Fruit fly (Drosophila melanogaster) whole organism, wandering third instar larva: ENCODE data around the gene CG8671.

Source experiments
- Abd-B ChIP-seq: fragments of >200 bp; optimal IDR thresholded peaks from 2 replicates; lab custom pipeline; 2017; ENCODE audit warnings: missing biosample characterization, missing genetic modification characterization
- CG32264 ChIP-seq: fragments of 200-800 bp; sonication (Bioruptor generic); optimal IDR thresholded peaks from 2 replicates; lab custom pipeline; 2016; ENCODE audit warnings: missing biosample characterization, missing genetic modification characterization
- CG9705 ChIP-seq: fragments of 200-800 bp; sonication (Bioruptor generic); optimal IDR thresholded peaks from 2 replicates; lab custom pipeline; 2018; ENCODE audit warnings: missing biosample characterization, mild to moderate bottlenecking, missing genetic modification characterization
- CrebA ChIP-seq: fragments of 200-800 bp; sonication (Bioruptor generic); optimal IDR thresholded peaks from 2 replicates; lab custom pipeline; 2016; ENCODE audit warnings: missing biosample characterization, mild to moderate bottlenecking, missing genetic modification characterization, borderline replicate concordance
- Dfd ChIP-seq: fragments of >200 bp; optimal IDR thresholded peaks from 2 replicates; lab custom pipeline; 2017; ENCODE audit warnings: missing biosample characterization, missing genetic modification characterization
- Dif ChIP-seq: fragments of 200-275, 200-300 bp; sonication (Bioruptor generic); optimal IDR thresholded peaks from 2 replicates; lab custom pipeline; 2018; ENCODE audit warnings: missing biosample characterization, missing genetic modification characterization; ENCODE audit not compliant: partially characterized antibody
- GATAd ChIP-seq: sonication (Bioruptor generic); optimal IDR thresholded peaks from 2 replicates; lab custom pipeline; 2016; ENCODE audit warnings: missing biosample characterization, missing genetic modification characterization
- Hr78 ChIP-seq: fragments of >200 bp; optimal IDR thresholded peaks from 2 replicates; lab custom pipeline; 2017; ENCODE audit warnings: missing biosample characterization, missing genetic modification characterization
- Hr83 ChIP-seq: fragments of 200-300 bp; sonication (Bioruptor generic); optimal IDR thresholded peaks from 2 replicates; lab custom pipeline; 2016; ENCODE audit warnings: missing biosample characterization, mild to moderate bottlenecking, missing genetic modification characterization, moderate library complexity; ENCODE audit not compliant: poor library complexity, severe bottlenecking
- Jra ChIP-seq: sonication (Bioruptor generic); optimal IDR thresholded peaks from 2 replicates; lab custom pipeline; 2016; ENCODE audit warnings: missing biosample characterization, missing genetic modification characterization
- Mio ChIP-seq: sonication (Bioruptor generic); optimal IDR thresholded peaks from 2 replicates; lab custom pipeline; 2016; ENCODE audit warnings: missing biosample characterization, missing genetic modification characterization
- Myc ChIP-seq: fragments of >200 bp; optimal IDR thresholded peaks from 2 replicates; lab custom pipeline; 2017
- N ChIP-seq: fragments of >200 bp; optimal IDR thresholded peaks from 2 replicates; lab custom pipeline; 2018; ENCODE audit warnings: missing biosample characterization, missing external identifiers, missing genetic modification characterization
- Rel ChIP-seq, 2 experiments: fragments of 200-800 bp; sonication (Bioruptor generic) in 1 of 2; optimal IDR thresholded peaks; 2 replicates in 1 of 2; 3 replicates in 1 of 2; lab custom pipeline; 2016 to 2019; ENCODE audit warnings: mild to moderate bottlenecking in 2 of 2, missing biosample characterization in 2 of 2, missing genetic modification characterization in 2 of 2, moderate library complexity in 1 of 2
- Sp1 ChIP-seq: fragments of 200-800 bp; sonication (Bioruptor generic); optimal IDR thresholded peaks from 3 replicates; lab custom pipeline; 2019; ENCODE audit warnings: missing biosample characterization, mild to moderate bottlenecking, missing genetic modification characterization, moderate library complexity
- Vsx2 ChIP-seq: fragments of 200-300, 225-300 bp; sonication (Bioruptor generic); optimal IDR thresholded peaks from 2 replicates; lab custom pipeline; 2018; ENCODE audit warnings: missing biosample characterization, missing genetic modification characterization; ENCODE audit not compliant: partially characterized antibody
- brk ChIP-seq: fragments of 200-800 bp; sonication (Bioruptor generic); optimal IDR thresholded peaks from 2 replicates; lab custom pipeline; 2016; ENCODE audit warnings: missing biosample characterization, mild to moderate bottlenecking, missing genetic modification characterization
- dl ChIP-seq, 2 experiments: fragments of 175-275, 200-275 bp in 1 of 2; fragments of 200-275 bp in 1 of 2; sonication (Bioruptor generic); optimal IDR thresholded peaks; lab custom pipeline; 2018; ENCODE audit warnings: mild to moderate bottlenecking in 2 of 2, missing biosample characterization in 2 of 2, missing genetic modification characterization in 2 of 2, moderate library complexity in 2 of 2; ENCODE audit not compliant: partially characterized antibody in 2 of 2, insufficient read depth in 1 of 2
- dmrt93B ChIP-seq: fragments of 200-800 bp; sonication (Bioruptor generic); optimal IDR thresholded peaks from 2 replicates; lab custom pipeline; 2018; ENCODE audit warnings: missing biosample characterization, mild to moderate bottlenecking, missing genetic modification characterization
- dsf ChIP-seq: sonication (Bioruptor generic); optimal IDR thresholded peaks from 2 replicates; lab custom pipeline; 2016; ENCODE audit warnings: missing biosample characterization, missing genetic modification characterization, borderline replicate concordance
- foxo ChIP-seq, 2 experiments: fragments of 200-800 bp; sonication (Bioruptor generic); optimal IDR thresholded peaks; 2 replicates in 1 of 2; 3 replicates in 1 of 2; lab custom pipeline; 2016 to 2017; ENCODE audit warnings: missing biosample characterization in 2 of 2, missing genetic modification characterization in 2 of 2
- fru ChIP-seq: fragments of 200-800 bp; sonication (Bioruptor generic); optimal IDR thresholded peaks from 3 replicates; lab custom pipeline; 2016; ENCODE audit warnings: missing biosample characterization, mild to moderate bottlenecking, missing genetic modification characterization
- jim ChIP-seq: fragments of 175-275, 200-325 bp; sonication (Bioruptor generic); optimal IDR thresholded peaks from 2 replicates; lab custom pipeline; 2016; ENCODE audit warnings: missing biosample characterization, mild to moderate bottlenecking, missing genetic modification characterization
- psq ChIP-seq: fragments of 200-800 bp; sonication (Bioruptor generic); optimal IDR thresholded peaks from 3 replicates; lab custom pipeline; 2017; ENCODE audit warnings: missing biosample characterization, mild to moderate bottlenecking, missing genetic modification characterization, moderate library complexity
- rgr ChIP-seq: fragments of 200-800 bp; sonication (Bioruptor generic); optimal IDR thresholded peaks from 3 replicates; lab custom pipeline; 2016; ENCODE audit warnings: missing biosample characterization, mild to moderate bottlenecking, missing genetic modification characterization
- sage ChIP-seq: fragments of 200-800 bp; sonication (Bioruptor generic); optimal IDR thresholded peaks from 2 replicates; lab custom pipeline; 2016; ENCODE audit warnings: missing biosample characterization, mild to moderate bottlenecking, missing genetic modification characterization
- sv ChIP-seq: fragments of 200-800 bp; sonication (Bioruptor generic); optimal IDR thresholded peaks from 3 replicates; lab custom pipeline; 2016; ENCODE audit warnings: missing biosample characterization, missing genetic modification characterization
- tai ChIP-seq: sonication (Bioruptor generic); optimal IDR thresholded peaks from 2 replicates; lab custom pipeline; 2016; ENCODE audit warnings: missing biosample characterization, missing genetic modification characterization
- usp ChIP-seq: fragments of >200 bp; optimal IDR thresholded peaks from 2 replicates; lab custom pipeline; 2017; ENCODE audit warnings: missing biosample characterization, missing genetic modification characterization

CG8671 gene

dm6 chr2L:21233430-21233829 lies 29.3 kb upstream of the CG8671 start:
- no peak for TF ChIP-seq usp (GFP tag; lab: Kevin White, UChicago)
- TF ChIP-seq Myc, result no peak
- no peak for TF ChIP-seq Rel (GFP tag; optimal IDR thresholded peaks at IDR 0.05; lab: Kevin White, UChicago)
- TF ChIP-seq Rel (tag; optimal IDR thresholded peaks at IDR 0.05; lab: Kevin White, UChicago), result no peak
- no peak for TF ChIP-seq CG9705 (GFP tag; lab: Kevin White, UChicago)
- no peak for TF ChIP-seq Mio (GFP tag; lab: Kevin White, UChicago)
- no peak for TF ChIP-seq psq (GFP tag; lab: Kevin White, UChicago)
- no peak for TF ChIP-seq fru (GFP tag; lab: Kevin White, UChicago)
- TF ChIP-seq Vsx2, result no peak
- no peak for TF ChIP-seq dmrt93B (GFP tag; lab: Kevin White, UChicago)
- TF ChIP-seq rgr, result no peak
- no peak for TF ChIP-seq jim (GFP tag; lab: Kevin White, UChicago)
- no peak for TF ChIP-seq GATAd (GFP tag; lab: Kevin White, UChicago)
- TF ChIP-seq N (GFP tag; lab: Kevin White, UChicago), result no peak
- TF ChIP-seq dl (GFP tag; optimal IDR thresholded peaks at IDR 0.05; lab: Kevin White, UChicago; ENCODE audit: insufficient read depth in 1 of 2, partially characterized antibody in 2 of 2), result no peak
- no peak for TF ChIP-seq sv (GFP tag; lab: Kevin White, UChicago)
- TF ChIP-seq tai, result no peak
- no peak for TF ChIP-seq Hr83 (GFP tag; lab: Kevin White, UChicago)

DNA sequence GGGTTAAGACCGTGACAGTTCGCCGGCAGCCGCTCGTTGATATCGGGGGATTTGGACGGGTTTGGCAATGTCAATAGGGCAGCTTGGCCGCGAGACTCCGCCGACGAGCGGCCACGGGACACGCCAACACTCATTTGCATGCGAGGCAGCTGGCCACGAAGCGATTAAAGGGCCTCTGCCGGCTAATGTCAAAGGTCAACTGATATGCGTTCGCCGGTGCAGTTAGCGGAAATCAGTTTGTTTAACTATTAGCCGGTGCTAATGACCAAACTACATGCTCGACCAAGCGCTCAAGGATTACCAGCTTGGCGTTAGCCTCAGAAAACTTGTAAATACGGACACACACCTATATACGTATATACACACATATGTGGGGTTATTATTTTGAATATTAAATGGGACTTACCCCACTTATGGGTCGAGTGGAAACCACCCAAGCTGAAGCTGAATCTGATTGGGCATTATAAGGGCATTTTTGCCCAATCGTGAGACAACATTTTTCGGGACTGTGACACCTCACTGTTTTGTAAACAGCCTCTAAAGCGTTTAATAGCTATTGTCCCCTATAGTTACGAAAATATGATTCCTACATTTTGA lies 28.3 kb upstream of the CG8671 start:
- no peak for TF ChIP-seq Hr78 (GFP tag; lab: Kevin White, UChicago)
- no peak for TF ChIP-seq dmrt93B (GFP tag; lab: Kevin White, UChicago)
- TF ChIP-seq Sp1, result no peak
- no peak for TF ChIP-seq fru (GFP tag; lab: Kevin White, UChicago)
- TF ChIP-seq brk (GFP tag; lab: Kevin White, UChicago), result no peak
- no peak for TF ChIP-seq rgr
- no peak for TF ChIP-seq Jra (GFP tag; lab: Kevin White, UChicago)
- no peak for TF ChIP-seq jim (GFP tag; lab: Kevin White, UChicago)
- no peak for TF ChIP-seq sage (GFP tag; lab: Kevin White, UChicago)

dm6 chr2L:21235463-21235862 lies 27.3 kb upstream of the CG8671 start:
- no peak for TF ChIP-seq jim (GFP tag; lab: Kevin White, UChicago)
- no peak for TF ChIP-seq dl (GFP tag; optimal IDR thresholded peaks at IDR 0.05; lab: Kevin White, UChicago; ENCODE audit: insufficient read depth in 1 of 2, partially characterized antibody in 2 of 2)
- no peak for TF ChIP-seq Hr78 (GFP tag; lab: Kevin White, UChicago)
- no peak for TF ChIP-seq brk (GFP tag; lab: Kevin White, UChicago)
- TF ChIP-seq tai, result no peak
- TF ChIP-seq Abd-B (GFP tag; lab: Kevin White, UChicago), result no peak
- no peak for TF ChIP-seq Dfd (GFP tag; lab: Kevin White, UChicago)
- TF ChIP-seq dmrt93B (GFP tag; lab: Kevin White, UChicago), result no peak
- TF ChIP-seq Myc, result no peak
- TF ChIP-seq psq (GFP tag; lab: Kevin White, UChicago), result no peak

- no peak for TF ChIP-seq foxo (GFP tag; optimal IDR thresholded peaks at IDR 0.05; lab: Kevin White, UChicago)
- TF ChIP-seq Mio (GFP tag; lab: Kevin White, UChicago), result no peak
- TF ChIP-seq dl (GFP tag; optimal IDR thresholded peaks at IDR 0.05; lab: Kevin White, UChicago; ENCODE audit: insufficient read depth in 1 of 2, partially characterized antibody in 2 of 2), result no peak
- TF ChIP-seq Abd-B (GFP tag; lab: Kevin White, UChicago), result no peak
- no peak for TF ChIP-seq Dif (GFP tag; lab: Kevin White, UChicago)
- no peak for TF ChIP-seq dmrt93B (GFP tag; lab: Kevin White, UChicago)
- TF ChIP-seq jim (GFP tag; lab: Kevin White, UChicago), result no peak
- TF ChIP-seq Dfd (GFP tag; lab: Kevin White, UChicago), result no peak
- TF ChIP-seq GATAd (GFP tag; lab: Kevin White, UChicago), result no peak
- TF ChIP-seq Myc, result no peak
- TF ChIP-seq brk (GFP tag; lab: Kevin White, UChicago), result no peak
- no peak for TF ChIP-seq Hr78 (GFP tag; lab: Kevin White, UChicago)
- TF ChIP-seq CrebA (GFP tag; lab: Kevin White, UChicago), result no peak
- no peak for TF ChIP-seq CG32264 (GFP tag; lab: Kevin White, UChicago)
- no peak for TF ChIP-seq dsf (GFP tag; lab: Kevin White, UChicago)
- no peak for TF ChIP-seq psq (GFP tag; lab: Kevin White, UChicago)
Measured at dm6 chr2L:21236633-21237032, 26.1 kb upstream of the CG8671 start, which contains the start of gene CG31626. Gene CG31626 (minus strand): TSS chr2L:21236733.
